Fruit fly (Drosophila melanogaster) whole organism, larva: ENCODE measurements around the gene Sema5c.

ENCODE experiments used
- noc ChIP-seq: fragments of 200-800 bp; sonication (Bioruptor generic); optimal IDR thresholded peaks from 3 replicates; lab custom pipeline; 2019; ENCODE audit warnings: missing biosample characterization, mild to moderate bottlenecking, missing genetic modification characterization, moderate library complexity

Sema5c gene

DNA sequence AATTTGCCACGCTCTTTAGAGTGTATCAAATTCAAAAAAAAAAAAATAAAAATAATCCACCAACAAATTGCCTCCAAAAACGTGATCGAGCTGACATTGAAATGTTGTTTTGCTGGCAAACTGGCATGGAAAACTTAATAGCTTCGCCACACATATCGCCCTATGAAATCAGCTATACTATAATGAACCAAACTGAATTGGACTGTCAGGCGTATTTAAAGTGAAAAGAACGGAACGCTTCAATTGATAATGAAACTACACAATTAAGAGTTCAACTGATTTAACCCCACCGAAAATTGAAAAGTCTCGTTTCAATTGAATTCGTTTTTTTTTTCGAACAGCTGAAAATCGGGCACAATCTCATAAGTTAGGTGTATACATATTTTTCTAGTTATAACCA, 42.5 kb downstream of the Sema5c start:
- TF ChIP-seq noc (tag; lab: Kevin White, UChicago): no peak

DNA sequence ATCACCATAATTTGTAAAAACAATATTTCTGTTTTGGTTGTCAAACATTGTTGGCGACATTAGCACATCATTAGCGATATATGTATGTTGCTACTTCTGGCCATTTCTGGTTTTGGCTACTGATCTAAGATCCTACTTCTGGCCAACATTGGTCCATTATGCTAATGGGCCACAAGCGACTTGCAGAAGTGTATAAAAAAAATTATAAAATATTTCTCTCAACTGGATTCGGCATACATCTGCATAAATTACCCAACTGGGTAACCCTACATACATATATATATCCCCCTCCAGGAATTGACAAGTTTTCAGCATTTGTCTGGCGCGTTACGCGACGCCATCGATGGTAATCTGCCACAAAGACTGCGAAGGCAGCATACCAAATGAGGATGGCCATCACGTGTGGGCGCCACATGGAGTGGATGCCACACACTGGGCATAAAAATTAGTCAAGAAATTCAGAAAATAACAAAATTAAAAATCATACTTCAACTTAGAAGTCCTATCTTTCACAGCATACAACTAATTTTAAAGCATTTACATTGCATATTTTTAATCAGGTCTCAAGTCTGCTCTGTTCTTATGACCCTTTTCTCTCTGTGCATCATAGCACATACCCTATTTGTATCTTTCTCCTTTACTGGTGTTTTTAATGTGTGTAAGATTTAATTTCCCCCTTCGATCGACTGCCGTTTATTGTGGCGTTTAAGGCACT, 44.0 kb downstream of the Sema5c start:
- TF ChIP-seq noc (tag; lab: Kevin White, UChicago): no peak

DNA sequence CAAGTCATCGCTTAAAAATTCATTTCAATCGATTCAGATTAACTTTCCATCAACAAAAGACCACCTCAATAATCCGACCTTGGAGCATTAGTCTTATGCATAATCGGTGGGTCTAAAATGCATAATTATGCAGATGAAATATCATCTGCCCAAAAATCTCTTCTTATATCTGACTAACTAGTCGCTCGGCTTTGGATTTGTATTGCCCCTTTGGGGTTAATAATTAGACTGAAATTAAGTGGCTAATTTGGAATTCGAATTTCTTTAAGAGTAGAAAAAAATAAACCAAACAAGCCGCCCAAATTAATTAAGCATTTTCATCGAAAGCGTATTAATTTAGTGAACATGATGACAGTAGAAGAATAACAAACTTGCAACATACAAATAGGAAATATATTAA, 45.0 kb downstream of the Sema5c start:
- TF ChIP-seq noc (tag; lab: Kevin White, UChicago): no peak

DNA sequence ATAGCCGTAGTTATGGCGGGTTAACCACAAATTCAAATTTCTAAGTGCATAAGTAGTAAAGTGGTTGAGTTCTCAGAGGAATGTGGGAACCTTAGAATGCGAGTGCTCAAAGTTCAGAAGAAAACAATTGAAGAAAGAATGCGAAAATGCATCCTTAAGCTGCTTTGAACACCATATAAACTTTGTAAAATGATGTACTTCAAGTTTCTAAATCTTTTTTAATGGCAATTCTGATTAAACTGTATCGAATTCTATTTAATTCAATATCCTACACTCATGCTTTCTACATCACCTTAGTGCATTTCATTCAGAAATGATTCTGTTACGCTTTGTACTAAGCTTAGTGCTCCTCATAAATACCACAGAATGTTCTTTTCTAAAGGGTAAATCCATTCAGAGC, 49.4 kb downstream of the Sema5c start, which contains the start of gene CG43993:
TSS of gene CG43993 (plus strand) at position 301 of the 400 bp plus-strand sequence.
- no peak for TF ChIP-seq noc (tag; lab: Kevin White, UChicago)

DNA sequence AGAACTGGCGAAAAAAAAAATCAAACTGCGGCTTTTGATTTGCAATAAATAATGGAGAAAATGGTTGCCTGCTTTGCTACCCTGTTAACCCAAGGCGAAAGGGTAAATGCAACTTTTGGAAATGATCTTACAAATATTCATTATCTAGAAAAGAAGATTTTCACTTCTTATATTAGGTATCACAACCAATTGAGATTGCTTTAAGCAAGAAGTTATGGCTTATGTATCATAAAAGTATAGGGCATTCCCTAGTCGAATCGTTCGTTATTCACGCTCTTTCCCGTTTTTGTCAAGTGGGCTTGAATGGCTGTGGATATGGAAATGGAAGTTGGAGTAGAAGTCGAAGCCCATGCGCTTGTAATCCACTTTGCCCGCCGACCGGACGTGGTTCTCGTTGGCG, 51.1 kb downstream of the Sema5c start:
- no peak for TF ChIP-seq noc (tag; lab: Kevin White, UChicago)

DNA sequence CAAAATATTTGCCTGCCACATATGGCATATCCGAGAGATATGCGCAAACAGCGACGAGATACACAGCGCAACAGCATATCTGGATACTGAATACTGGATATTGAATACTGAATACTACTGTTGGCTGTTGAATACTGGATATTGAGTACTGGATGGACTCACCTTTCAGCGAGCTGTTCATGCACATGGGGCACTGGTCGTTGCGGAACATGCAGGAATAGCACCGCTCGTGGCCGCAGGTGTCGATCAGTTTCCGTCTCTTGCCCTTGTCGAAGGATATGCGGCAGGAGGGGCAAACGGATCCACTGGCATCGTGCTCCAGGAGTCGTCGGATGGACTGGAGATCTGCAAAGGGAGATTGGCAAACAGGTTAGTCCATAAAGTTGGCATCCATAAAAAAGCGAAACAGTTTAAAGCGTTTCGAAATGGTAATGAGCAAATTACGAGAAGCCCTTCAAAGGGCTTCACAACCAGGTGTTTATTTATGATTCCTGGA, 53.0 kb downstream of the Sema5c start:
- TF ChIP-seq noc (tag; lab: Kevin White, UChicago): no peak

DNA sequence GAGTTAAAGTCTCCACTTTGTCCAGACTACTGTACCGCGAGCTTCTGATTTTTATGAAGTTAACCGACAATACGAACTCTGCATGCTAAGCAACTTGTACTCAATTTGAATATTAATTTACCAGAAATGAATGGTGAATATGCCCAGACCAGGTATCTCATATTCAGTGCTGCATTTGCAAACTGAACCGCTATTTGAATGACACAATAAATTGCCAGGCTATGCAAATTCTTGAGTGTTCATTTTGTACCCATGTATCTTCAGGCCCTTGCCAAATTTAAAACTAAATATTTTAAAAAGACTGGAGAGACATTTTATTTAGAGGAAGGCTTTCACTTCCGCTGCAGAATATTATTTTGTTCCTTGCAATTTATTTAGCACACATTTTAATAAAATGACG, 53.7 kb downstream of the Sema5c start:
- TF ChIP-seq noc (tag; lab: Kevin White, UChicago): no peak

DNA sequence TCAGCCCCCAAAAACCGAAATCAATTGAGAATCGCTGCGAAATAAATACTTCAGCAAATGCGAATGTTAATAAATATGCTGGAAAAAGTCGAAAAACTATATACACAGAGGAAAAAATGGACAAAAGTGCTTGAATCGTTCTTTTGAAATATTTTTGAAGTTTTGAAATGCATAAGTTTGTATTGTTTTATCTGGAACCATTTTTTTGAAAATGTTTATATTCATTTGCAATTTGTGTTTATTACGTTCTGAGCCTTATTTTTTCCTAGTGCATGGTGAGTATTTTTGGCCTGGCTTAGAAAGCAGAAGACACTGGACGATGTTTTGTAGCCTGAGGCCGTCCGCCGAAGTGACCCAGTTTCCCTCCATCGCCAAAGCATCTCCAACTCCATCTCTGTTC, 56.7 kb downstream of the Sema5c start:
- no peak for TF ChIP-seq noc (tag; lab: Kevin White, UChicago)

DNA sequence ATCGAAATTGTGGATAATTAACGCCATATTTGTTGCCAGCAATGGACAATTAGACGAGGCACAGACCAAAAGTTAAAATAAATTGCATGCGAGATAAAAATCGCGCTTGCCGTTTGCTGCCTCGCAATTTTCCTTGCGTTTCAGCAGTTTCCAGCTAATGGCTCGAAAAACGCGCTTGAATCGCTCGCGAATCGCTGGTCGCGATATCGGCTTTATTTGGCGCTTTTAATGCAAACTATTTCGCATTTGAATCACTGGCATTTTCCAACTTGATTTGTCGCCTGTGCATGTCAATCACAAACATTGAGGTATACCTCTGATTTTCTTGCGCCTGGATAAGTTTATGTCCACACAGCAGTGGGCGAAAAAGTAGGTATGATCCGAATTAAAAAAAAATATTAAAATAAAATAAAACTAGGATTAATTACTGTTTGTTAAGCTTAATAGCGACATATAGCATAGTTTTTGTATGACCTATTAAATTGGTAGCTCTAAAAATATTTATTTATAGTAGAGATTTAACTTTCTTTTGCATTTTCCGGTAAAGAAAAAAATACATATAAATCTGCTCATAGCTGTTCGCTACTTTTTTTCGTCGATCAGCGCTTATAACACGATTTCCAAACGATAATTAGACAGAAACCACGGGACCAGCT, 58.4 kb downstream of the Sema5c start:
- TF ChIP-seq noc (tag; lab: Kevin White, UChicago): no peak

DNA sequence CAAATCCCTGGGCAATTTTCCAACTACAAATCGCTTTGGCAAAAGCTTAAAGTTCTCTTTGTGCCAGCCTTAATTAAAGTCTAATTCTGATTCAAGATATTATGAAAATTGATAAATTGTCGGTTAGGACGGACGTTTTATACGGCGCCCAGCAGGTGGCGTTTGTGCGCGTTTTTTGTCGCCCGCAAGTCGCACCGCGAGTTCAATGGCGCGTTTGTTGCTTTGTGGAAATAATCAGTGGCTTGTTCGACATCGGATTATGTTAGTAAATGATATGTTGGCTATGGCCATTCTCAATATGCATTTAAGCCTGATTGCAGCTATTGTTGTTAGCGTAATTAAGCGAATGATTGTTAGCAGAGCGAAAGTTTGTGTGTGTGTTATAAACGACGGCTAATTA, 59.7 kb downstream of the Sema5c start:
- no peak for TF ChIP-seq noc (tag; lab: Kevin White, UChicago)
